Worm (Caenorhabditis elegans): ENCODE data around the gene gfi-3.

The gfi-3 gene

DNA sequence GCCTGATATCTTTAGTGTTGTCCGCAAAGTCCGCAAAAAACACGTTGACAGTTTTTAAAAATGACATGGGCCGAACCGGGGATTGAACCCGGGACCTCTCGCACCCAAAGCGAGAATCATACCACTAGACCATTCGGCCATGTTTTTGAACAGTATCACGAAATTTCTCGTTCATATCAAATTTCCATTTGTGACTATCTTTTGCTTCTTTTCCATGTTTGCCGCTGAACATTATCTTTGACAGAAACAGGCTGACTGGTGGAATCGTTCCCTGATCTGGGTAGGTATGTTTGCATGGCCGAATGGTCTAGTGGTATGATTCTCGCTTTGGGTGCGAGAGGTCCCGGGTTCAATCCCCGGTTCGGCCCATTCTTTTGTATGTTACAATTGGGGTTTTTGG is 42.6 kb upstream of the gfi-3 start (continued):
- TF ChIP-seq ceh-20 (GFP tag; IDR thresholded peaks at IDR 0.05) (peak; percentile 18; the same call in 1 of the 2 replicates), zfp-2 (tag; optimal IDR thresholded peaks at IDR 0.05) (peak; percentile 43), php-3 (GFP tag; IDR thresholded peaks at IDR 0.05) (peak; percentile 59; the same call in 1 of the 2 replicates), lin-13 (GFP tag; optimal IDR thresholded peaks at IDR 0.05) (peak; percentile 48), dmd-9 (GFP tag; IDR thresholded peaks at IDR 0.05) (peak; percentile 62; the same call in 1 of the 2 replicates), spr-1 (tag; optimal IDR thresholded peaks at IDR 0.05) (peak; percentile 51), saeg-2 (GFP tag; IDR thresholded peaks at IDR 0.05) (0 out of 2 replicates have a peak, but pooled peaks have one; percentile 49), nhr-41 (GFP tag; IDR thresholded peaks at IDR 0.05) (peak; percentile 65; the same call in 1 of the 2 replicates), nhr-25 (tag; optimal IDR thresholded peaks at IDR 0.05; ENCODE audit: borderline replicate concordance, insufficient read depth) (peak; percentile 2), snpc-1.2 (GFP tag; IDR thresholded peaks at IDR 0.05) (peak; percentile 60), aha-1 (tag) (peak; percentile 84), duxl-1 (tag; optimal IDR thresholded peaks at IDR 0.05; ENCODE audit: poor library complexity) (peak; percentile 53), D1046.2 (GFP tag; IDR thresholded peaks at IDR 0.05) (peak; percentile 75; the same call in 1 of the 2 replicates), nhr-42 (GFP tag; IDR thresholded peaks at IDR 0.05) (0 out of 2 replicates have a peak, but pooled peaks have one; percentile 36), hlh-30 (tag; optimal IDR thresholded peaks at IDR 0.05; ENCODE audit: insufficient read depth) (peak; percentile 37), mdt-29 (GFP tag; IDR thresholded peaks at IDR 0.05) (0 out of 2 replicates have a peak, but pooled peaks have one; percentile 71)

DNA sequence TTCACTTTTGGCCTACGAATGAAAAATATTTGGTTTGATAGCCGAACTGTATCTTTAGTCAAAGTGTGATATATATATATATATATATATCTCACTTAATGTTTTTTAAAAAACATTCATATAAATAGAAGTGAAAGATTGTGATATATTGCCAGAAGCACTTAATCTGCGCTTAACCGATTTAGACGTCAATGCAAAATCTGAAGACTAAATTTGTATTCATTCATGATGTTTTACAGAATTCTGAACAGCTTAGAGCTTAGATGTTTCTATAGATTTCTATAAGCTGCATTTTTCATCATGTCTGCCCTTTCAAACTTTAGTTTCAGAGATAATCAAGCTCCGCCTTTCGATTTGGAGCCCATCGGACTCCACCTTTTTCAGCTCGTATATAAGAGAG is 38.1 kb upstream of the gfi-3 start, which contains the start of gene F23D12.3:
TSS of gene F23D12.3 (plus strand) at position 301 of the 400 bp plus-strand sequence.
- TF ChIP-seq Y105C5A.15 (GFP tag; IDR thresholded peaks at IDR 0.05) (no peak), nhr-11 (tag; optimal IDR thresholded peaks at IDR 0.05) (no peak), F10B5.3 (tag; optimal IDR thresholded peaks at IDR 0.05) (no peak), dmd-9 (GFP tag; IDR thresholded peaks at IDR 0.05) (no peak), madf-5 (GFP tag; IDR thresholded peaks at IDR 0.05) (no peak), nhr-28 (tag; optimal IDR thresholded peaks at IDR 0.05) (no peak), php-3 (GFP tag; IDR thresholded peaks at IDR 0.05) (no peak), lin-39 (tag; optimal IDR thresholded peaks at IDR 0.05) (no peak), nhr-10 (tag; optimal IDR thresholded peaks at IDR 0.05) (no peak), T26A8.4 (GFP tag; IDR thresholded peaks at IDR 0.05) (no peak), jun-1 (tag; optimal IDR thresholded peaks at IDR 0.05) (no peak), F26F4.8 (GFP tag; conservative IDR thresholded peaks at IDR 0.05) (no peak), ctbp-1 (GFP tag; IDR thresholded peaks at IDR 0.05) (no peak), nhr-41 (GFP tag; IDR thresholded peaks at IDR 0.05) (no peak)

ce11 chrX:14444701-14445100 is 35.7 kb upstream of the gfi-3 start, which contains the start of gene F23D12.4:
Gene F23D12.4 (plus strand): TSS chrX:14445001.
- no peak for TF ChIP-seq php-3 (GFP tag; IDR thresholded peaks at IDR 0.05)
- no peak for TF ChIP-seq ces-1 (GFP tag; optimal IDR thresholded peaks at IDR 0.05)
- no peak for TF ChIP-seq snpc-1.2 (GFP tag; IDR thresholded peaks at IDR 0.05)
- TF ChIP-seq ama-1 (optimal IDR thresholded peaks at IDR 0.05): no peak
- TF ChIP-seq dmd-9 (GFP tag; IDR thresholded peaks at IDR 0.05): no peak
- no peak for TF ChIP-seq sdz-12 (GFP tag; optimal IDR thresholded peaks at IDR 0.05)
- TF ChIP-seq unc-130 (GFP tag; optimal IDR thresholded peaks at IDR 0.05): no peak
- no peak for TF ChIP-seq dmd-8 (GFP tag; IDR thresholded peaks at IDR 0.05)
- TF ChIP-seq daf-19 (GFP tag; conservative IDR thresholded peaks at IDR 0.05): no peak
- TF ChIP-seq nhr-28 (tag; optimal IDR thresholded peaks at IDR 0.05): no peak
- TF ChIP-seq R02D3.7 (tag; optimal IDR thresholded peaks at IDR 0.05): no peak
- no peak for TF ChIP-seq ceh-82 (tag; optimal IDR thresholded peaks at IDR 0.05)
- TF ChIP-seq zip-11 (GFP tag; IDR thresholded peaks at IDR 0.05): no peak
- no peak for TF ChIP-seq lin-38 (GFP tag; IDR thresholded peaks at IDR 0.05)

Measured in whole organism, L4 larva.